Worm (Caenorhabditis elegans) whole organism, L2 larva: Measurements from ENCODE around the gene ZK1236.1.

Experiments
- C34F6.9 ChIP-seq: fragments of 150-350 bp; optimal IDR thresholded peaks from 2 replicates; lab custom pipeline; 2014; ENCODE audit warnings: missing biosample characterization, missing genetic modification characterization
- F13H6.1 ChIP-seq: sonication (generic microtip); optimal IDR thresholded peaks from 2 replicates; lab custom pipeline; 2016; ENCODE audit warnings: missing genetic modification characterization, missing compliant biosample characterization
- R02D3.7 ChIP-seq: fragments of 150-350 bp; optimal IDR thresholded peaks from 2 replicates; lab custom pipeline; 2014; ENCODE audit warnings: missing biosample characterization, missing genetic modification characterization
- ZK546.5 ChIP-seq: sonication (generic microtip); optimal IDR thresholded peaks from 2 replicates; lab custom pipeline; 2017; ENCODE audit warnings: missing biosample characterization, missing genetic modification characterization
- alr-1 ChIP-seq: fragments of 150-350 bp; optimal IDR thresholded peaks from 2 replicates; lab custom pipeline; 2014; ENCODE audit warnings: missing biosample characterization, missing genetic modification characterization
- aly-2 ChIP-seq: fragments of 150-350 bp; optimal IDR thresholded peaks from 2 replicates; lab custom pipeline; 2014; ENCODE audit warnings: missing biosample characterization, missing genetic modification characterization
- ama-1 ChIP-seq: fragments of 150-350 bp; optimal IDR thresholded peaks from 2 replicates; lab custom pipeline; 2018; ENCODE audit warnings: inconsistent platforms
- ceh-16 ChIP-seq: fragments of 150-350 bp; optimal IDR thresholded peaks from 2 replicates; lab custom pipeline; 2014; ENCODE audit warnings: missing biosample characterization, missing genetic modification characterization
- crh-2 ChIP-seq: sonication (generic microtip); optimal IDR thresholded peaks from 2 replicates; lab custom pipeline; 2017; ENCODE audit warnings: missing biosample characterization, missing genetic modification characterization
- dmd-4 ChIP-seq: sonication (generic microtip); optimal IDR thresholded peaks from 2 replicates; lab custom pipeline; 2017; ENCODE audit warnings: missing biosample characterization, missing genetic modification characterization
- egl-27 ChIP-seq: sonication (generic microtip); optimal IDR thresholded peaks from 3 replicates; lab custom pipeline; 2017; ENCODE audit warnings: missing biosample characterization, missing genetic modification reagents, missing genetic modification characterization
- elt-3 ChIP-seq: sonication (generic microtip); optimal IDR thresholded peaks from 2 replicates; lab custom pipeline; 2017; ENCODE audit warnings: missing biosample characterization, missing genetic modification characterization
- fos-1 ChIP-seq: fragments of 150-350 bp; optimal IDR thresholded peaks from 2 replicates; lab custom pipeline; 2014; ENCODE audit warnings: missing biosample characterization, missing genetic modification characterization
- gmeb-1 ChIP-seq: fragments of 150-350 bp; optimal IDR thresholded peaks from 2 replicates; lab custom pipeline; 2014; ENCODE audit warnings: missing biosample characterization, missing genetic modification characterization
- lin-11 ChIP-seq: fragments of 150-350 bp; sonication (generic microtip); optimal IDR thresholded peaks from 2 replicates; lab custom pipeline; 2014; ENCODE audit warnings: missing biosample characterization, missing genetic modification characterization, inconsistent platforms, mixed read lengths
- lin-13 ChIP-seq: fragments of 150-350 bp; optimal IDR thresholded peaks from 2 replicates; lab custom pipeline; 2014; ENCODE audit warnings: missing biosample characterization, missing genetic modification reagents, missing genetic modification characterization
- lsy-2 ChIP-seq, 2 experiments: fragments of 150-350 bp in 1 of 2; sonication (generic microtip) in 1 of 2; optimal IDR thresholded peaks; 2 replicates each; lab custom pipeline; 2014 to 2017; ENCODE audit warnings: missing biosample characterization in 2 of 2, missing genetic modification characterization in 2 of 2
- mab-5 ChIP-seq: fragments of 150-350 bp; optimal IDR thresholded peaks from 2 replicates; lab custom pipeline; 2014; ENCODE audit warnings: missing biosample characterization, missing genetic modification characterization
- mdl-1 ChIP-seq, 2 experiments: fragments of 150-350 bp in 1 of 2; sonication (generic microtip) in 1 of 2; optimal IDR thresholded peaks; 2 replicates each; lab custom pipeline; 2017; ENCODE audit warnings: missing biosample characterization in 2 of 2, missing genetic modification characterization in 2 of 2
- nhr-10 ChIP-seq: sonication (generic microtip); optimal IDR thresholded peaks from 2 replicates; lab custom pipeline; 2017; ENCODE audit warnings: missing biosample characterization, missing genetic modification characterization
- nhr-11 ChIP-seq: fragments of 150-350 bp; optimal IDR thresholded peaks from 2 replicates; lab custom pipeline; 2014; ENCODE audit warnings: missing biosample characterization, missing genetic modification characterization
- nhr-12 ChIP-seq: fragments of 150-350 bp; optimal IDR thresholded peaks from 2 replicates; lab custom pipeline; 2014; ENCODE audit warnings: missing biosample characterization, missing genetic modification characterization
- nhr-129 ChIP-seq: fragments of 150-350 bp; optimal IDR thresholded peaks from 2 replicates; lab custom pipeline; 2014; ENCODE audit warnings: missing biosample characterization, missing genetic modification characterization
- nhr-23 ChIP-seq: fragments of 150-350 bp; optimal IDR thresholded peaks from 2 replicates; lab custom pipeline; 2014; ENCODE audit warnings: missing biosample characterization, missing genetic modification reagents, missing genetic modification characterization
- nhr-237 ChIP-seq: fragments of 150-350 bp; optimal IDR thresholded peaks from 2 replicates; lab custom pipeline; 2014; ENCODE audit warnings: missing biosample characterization, missing genetic modification characterization
- nhr-25 ChIP-seq: fragments of 150-350 bp; sonication (generic microtip); optimal IDR thresholded peaks from 3 replicates; lab custom pipeline; 2014; ENCODE audit warnings: missing biosample characterization, missing genetic modification characterization
- peb-1 ChIP-seq: fragments of 150-350 bp; optimal IDR thresholded peaks from 2 replicates; lab custom pipeline; 2014; ENCODE audit warnings: missing biosample characterization, missing genetic modification characterization
- sem-4 ChIP-seq: fragments of 150-350 bp; optimal IDR thresholded peaks from 2 replicates; lab custom pipeline; 2014; ENCODE audit warnings: missing biosample characterization, missing genetic modification reagents, missing genetic modification characterization
- sma-3 ChIP-seq: sonication (generic microtip); optimal IDR thresholded peaks from 2 replicates; lab custom pipeline; 2016; ENCODE audit warnings: missing genetic modification reagents, missing genetic modification characterization, missing compliant biosample characterization
- unc-39 ChIP-seq: fragments of 150-350 bp; optimal IDR thresholded peaks from 2 replicates; lab custom pipeline; 2014; ENCODE audit warnings: missing biosample characterization, missing genetic modification characterization
- unc-55 ChIP-seq: fragments of 150-350 bp; sonication (generic microtip); optimal IDR thresholded peaks from 3 replicates; lab custom pipeline; 2014; ENCODE audit warnings: missing biosample characterization, missing genetic modification reagents, missing genetic modification characterization
- zag-1 ChIP-seq: fragments of 150-350 bp; optimal IDR thresholded peaks from 2 replicates; lab custom pipeline; 2014; ENCODE audit warnings: missing biosample characterization, missing genetic modification characterization
- ztf-1 ChIP-seq: fragments of 200-800 bp; sonication (Bioruptor generic); conservative IDR thresholded peaks from 2 replicates; pipeline ENCODE4 v1.3.6; 2022; ENCODE audit warnings: missing genetic modification characterization, missing compliant biosample characterization
- ztf-4 ChIP-seq: fragments of 150-350 bp; optimal IDR thresholded peaks from 2 replicates; lab custom pipeline; 2014; ENCODE audit warnings: missing biosample characterization, missing genetic modification characterization

Gene ZK1236.1

DNA sequence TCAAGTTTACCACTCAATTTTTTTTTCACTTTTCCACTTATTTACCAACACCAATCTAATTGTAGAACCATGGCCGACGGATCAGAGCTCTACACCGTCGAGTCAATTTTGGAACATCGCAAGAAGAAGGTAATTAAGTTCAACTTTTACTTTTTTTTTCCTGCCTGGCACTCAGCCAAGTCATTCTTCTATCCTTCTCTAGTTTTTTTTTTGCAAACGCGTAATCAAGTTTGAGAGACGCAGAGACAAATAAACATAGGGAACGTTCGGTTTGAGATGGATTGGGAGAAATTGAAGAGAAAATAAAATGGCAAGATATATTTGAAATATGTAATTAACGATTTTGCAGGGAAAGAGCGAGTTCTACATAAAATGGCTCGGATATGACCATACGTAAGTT is 2.8 kb upstream of the ZK1236.1 start, which contains the start of gene cec-1 (continued):
- no peak for TF ChIP-seq mdl-1 (tag; optimal IDR thresholded peaks at IDR 0.05; lab: Kevin White, UChicago)
- TF ChIP-seq C34F6.9 (tag; lab: Kevin White, UChicago), result peak; percentile 14
- no peak for TF ChIP-seq ama-1 (lab: Kevin White, UChicago)
- TF ChIP-seq nhr-237 (tag; lab: Kevin White, UChicago), result no peak

ce11 chrIII:8429497-8429896 is 400 bp downstream of the ZK1236.1 start:
- TF ChIP-seq nhr-23 (tag; lab: Kevin White, UChicago), result no peak
- no peak for TF ChIP-seq nhr-25 (tag; lab: Kevin White, UChicago)
- no peak for TF ChIP-seq ZK546.5
- TF ChIP-seq ama-1 (lab: Kevin White, UChicago), result no peak
- TF ChIP-seq dmd-4 (tag; lab: Kevin White, UChicago), result no peak
- TF ChIP-seq unc-39 (tag; lab: Kevin White, UChicago), result no peak
- TF ChIP-seq F13H6.1, result no peak
- TF ChIP-seq zag-1 (tag; lab: Kevin White, UChicago), result no peak
- TF ChIP-seq, all 48 proteins: peak for 0

DNA sequence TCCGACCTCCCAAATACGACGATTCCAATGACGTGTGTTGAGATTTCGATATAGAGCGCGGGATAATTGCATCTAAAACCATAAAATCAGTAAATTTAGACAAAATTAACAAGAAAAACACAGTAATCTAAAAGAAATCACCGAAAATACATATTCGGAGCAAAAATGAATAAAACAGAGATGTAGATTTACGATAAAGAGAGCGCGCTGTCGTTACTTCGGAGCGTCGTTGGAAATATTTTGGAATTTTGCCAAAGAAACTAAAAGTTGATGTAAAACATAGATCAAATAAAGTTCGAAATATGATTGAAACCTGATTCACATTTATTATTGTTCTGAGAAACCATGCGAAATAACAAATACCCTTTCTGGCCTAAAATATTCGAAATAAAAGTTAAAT is 3.0 kb downstream of the ZK1236.1 start, which contains the start of gene ZK1236.5:
Gene ZK1236.5 (minus strand): TSS at position 72 of the 400 bp plus-strand sequence.
- peak; percentile 58 for TF ChIP-seq C34F6.9 (tag; lab: Kevin White, UChicago)
- TF ChIP-seq nhr-129 (tag; lab: Kevin White, UChicago), result peak; percentile 17
- no peak for TF ChIP-seq lin-11 (tag; lab: Kevin White, UChicago)
- TF ChIP-seq alr-1 (tag; lab: Kevin White, UChicago), result no peak
- no peak for TF ChIP-seq nhr-10 (tag; lab: Kevin White, UChicago)
- no peak for TF ChIP-seq unc-39 (tag; lab: Kevin White, UChicago)
- no peak for TF ChIP-seq ceh-16
- TF ChIP-seq crh-2 (tag; lab: Kevin White, UChicago), result peak; percentile 12
- no peak for TF ChIP-seq ZK546.5
- TF ChIP-seq egl-27 (tag; lab: Kevin White, UChicago), result no peak
- TF ChIP-seq lin-13 (GFP tag; lab: Kevin White, UChicago), result peak; percentile 22
- no peak for TF ChIP-seq dmd-4 (tag; lab: Kevin White, UChicago)
- no peak for TF ChIP-seq elt-3 (tag; lab: Kevin White, UChicago)
- TF ChIP-seq unc-55 (GFP tag; lab: Kevin White, UChicago), result peak; percentile 40
- TF ChIP-seq ztf-4 (tag; lab: Kevin White, UChicago), result no peak
- TF ChIP-seq sma-3 (GFP tag; lab: Kevin White, UChicago), result peak; percentile 3
- TF ChIP-seq zag-1 (tag; lab: Kevin White, UChicago), result no peak
- TF ChIP-seq nhr-11 (tag; lab: Kevin White, UChicago), result no peak
- TF ChIP-seq fos-1 (tag; lab: Kevin White, UChicago), result no peak
- TF ChIP-seq mab-5, result no peak
- TF ChIP-seq gmeb-1, result peak; percentile 30
- no peak for TF ChIP-seq aly-2 (tag; lab: Kevin White, UChicago)
- peak; percentile 9 for TF ChIP-seq nhr-25 (tag; lab: Kevin White, UChicago)
- peak; percentile 90 for TF ChIP-seq R02D3.7 (tag; lab: Kevin White, UChicago)
- no peak for TF ChIP-seq peb-1 (tag; lab: Kevin White, UChicago)
- no peak for TF ChIP-seq mdl-1 (tag; optimal IDR thresholded peaks at IDR 0.05; lab: Kevin White, UChicago)
- no peak for TF ChIP-seq ztf-1 (GFP tag; lab: Robert Waterston, UW)
- peak; percentile 3 to 72 for TF ChIP-seq lsy-2 (tag; optimal IDR thresholded peaks at IDR 0.05; lab: Kevin White, UChicago)
- TF ChIP-seq nhr-23 (tag; lab: Kevin White, UChicago), result no peak

DNA sequence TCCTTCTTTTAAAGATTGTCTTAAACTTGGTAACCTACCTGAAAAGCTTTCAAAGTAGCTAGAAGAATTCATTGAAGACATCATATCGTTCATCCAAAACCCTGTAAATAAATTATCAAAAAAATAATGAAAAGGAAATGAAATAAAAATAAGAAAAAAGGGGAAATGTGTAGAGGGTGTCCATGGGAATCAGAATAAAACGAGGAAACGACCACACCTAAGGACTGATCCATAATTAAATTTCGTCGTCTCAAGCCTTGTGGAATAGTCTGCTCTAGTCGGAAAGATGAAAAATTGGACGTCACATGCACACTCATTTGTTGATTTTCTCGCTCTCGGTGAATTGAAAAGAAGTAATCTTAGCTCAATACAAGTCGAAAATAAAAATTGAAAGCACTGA is 6.0 kb downstream of the ZK1236.1 start, which contains the start of gene ZK1236.9:
Gene ZK1236.9 (minus strand): TSS at position 101 of the 400 bp plus-strand sequence.
- TF ChIP-seq nhr-12, result no peak
- no peak for TF ChIP-seq aly-2 (tag; lab: Kevin White, UChicago)
- no peak for TF ChIP-seq ztf-4 (tag; lab: Kevin White, UChicago)
- no peak for TF ChIP-seq sem-4 (tag; lab: Kevin White, UChicago)
- TF ChIP-seq ZK546.5, result no peak
- no peak for TF ChIP-seq nhr-129 (tag; lab: Kevin White, UChicago)
- no peak for TF ChIP-seq egl-27 (tag; lab: Kevin White, UChicago)
- no peak for TF ChIP-seq lsy-2 (tag; optimal IDR thresholded peaks at IDR 0.05; lab: Kevin White, UChicago)
